Worm (Caenorhabditis elegans): ENCODE measurements around the gene math-15.

math-15 gene

ce11 chrII:1889071-1889470 is 22.9 kb downstream of the math-15 start, which contains the start of gene math-8:
math-8 (minus strand) TSS chrII:1889171.
- TF ChIP-seq nhr-41 (GFP tag; IDR thresholded peaks at IDR 0.05) (no peak), snpc-4 (tag; optimal IDR thresholded peaks at IDR 0.05) (no peak), unc-39 (tag; optimal IDR thresholded peaks at IDR 0.05) (no peak), fos-1 (tag; optimal IDR thresholded peaks at IDR 0.05) (no peak), F49E8.2 (tag; optimal IDR thresholded peaks at IDR 0.05; ENCODE audit: borderline replicate concordance) (no peak), nhr-10 (tag; optimal IDR thresholded peaks at IDR 0.05) (no peak), nhr-77 (tag; optimal IDR thresholded peaks at IDR 0.05) (no peak), ZK546.5 (tag; optimal IDR thresholded peaks at IDR 0.05) (no peak), lin-38 (GFP tag; IDR thresholded peaks at IDR 0.05) (no peak)

ce11 chrII:1890682-1891081 is 24.5 kb downstream of the math-15 start, which contains the start of gene math-9:
math-9 (minus strand) TSS chrII:1890782.
- TF ChIP-seq spr-1 (tag; optimal IDR thresholded peaks at IDR 0.05) (no peak), T20F7.1 (GFP tag; optimal IDR thresholded peaks at IDR 0.05) (no peak), ceh-62 (tag; optimal IDR thresholded peaks at IDR 0.05) (no peak), snpc-1.2 (GFP tag; IDR thresholded peaks at IDR 0.05) (no peak), attf-4 (tag; optimal IDR thresholded peaks at IDR 0.05) (no peak), ceh-20 (GFP tag; IDR thresholded peaks at IDR 0.05) (no peak), ZK337.2 (GFP tag; IDR thresholded peaks at IDR 0.05) (no peak), Y5F2A.4 (GFP tag; optimal IDR thresholded peaks at IDR 0.05) (no peak), R02D3.7 (tag; optimal IDR thresholded peaks at IDR 0.05) (no peak), lin-15B (tag; optimal IDR thresholded peaks at IDR 0.05) (no peak)

- no peak for TF ChIP-seq F10B5.3 (tag; optimal IDR thresholded peaks at IDR 0.05)
- no peak for TF ChIP-seq duxl-1 (tag; optimal IDR thresholded peaks at IDR 0.05; ENCODE audit: poor library complexity)
- no peak for TF ChIP-seq snpc-4 (tag; optimal IDR thresholded peaks at IDR 0.05)
- no peak for TF ChIP-seq Y48G9A.11 (GFP tag; IDR thresholded peaks at IDR 0.05)
- TF ChIP-seq mdl-1 (tag; optimal IDR thresholded peaks at IDR 0.05): no peak
Observed at ce11 chrII:1893912-1894311, 27.7 kb downstream of the math-15 start, which contains the start of gene C16C4.1. C16C4.1 (plus strand) TSS chrII:1894212.

ce11 chrII:1895278-1895677 is 29.1 kb downstream of the math-15 start, which contains the start of gene C46F9.5:
C46F9.5 (plus strand) TSS chrII:1895578.
- no peak for TF ChIP-seq zip-2 (tag; optimal IDR thresholded peaks at IDR 0.05)
- no peak for TF ChIP-seq lsy-2 (tag; optimal IDR thresholded peaks at IDR 0.05)
- no peak for TF ChIP-seq nhr-48 (tag; optimal IDR thresholded peaks at IDR 0.05)
- no peak for TF ChIP-seq T20F7.1 (GFP tag; optimal IDR thresholded peaks at IDR 0.05)
- TF ChIP-seq snpc-1.2 (GFP tag; IDR thresholded peaks at IDR 0.05): no peak
- TF ChIP-seq ceh-32 (tag; optimal IDR thresholded peaks at IDR 0.05; ENCODE audit: poor library complexity): no peak
- TF ChIP-seq mes-2 (tag; optimal IDR thresholded peaks at IDR 0.05; ENCODE audit: poor library complexity, severe bottlenecking): no peak

- TF ChIP-seq sdz-12 (GFP tag; optimal IDR thresholded peaks at IDR 0.05): no peak
- TF ChIP-seq zfp-3 (GFP tag; conservative IDR thresholded peaks at IDR 0.05): no peak
- TF ChIP-seq aha-1 (tag): no peak
- TF ChIP-seq mxl-2 (GFP tag; conservative IDR thresholded peaks at IDR 0.05): no peak
- no peak for TF ChIP-seq F10B5.3 (tag; optimal IDR thresholded peaks at IDR 0.05)
Observed at ce11 chrII:1895762-1896161, 29.6 kb downstream of the math-15 start, which contains the start of gene math-25. math-25 (plus strand) TSS chrII:1896062.

ce11 chrII:1897936-1898335 is 31.8 kb downstream of the math-15 start, which contains the start of gene C46F9.6:
C46F9.6 (plus strand) TSS chrII:1898236.
- TF ChIP-seq snpc-1.2 (GFP tag; IDR thresholded peaks at IDR 0.05) (no peak), nhr-6 (tag; optimal IDR thresholded peaks at IDR 0.05) (no peak), spr-1 (tag; optimal IDR thresholded peaks at IDR 0.05) (no peak), dmd-6 (GFP tag; IDR thresholded peaks at IDR 0.05) (no peak), fkh-10 (GFP tag; optimal IDR thresholded peaks at IDR 0.05) (no peak), pqm-1 (tag; optimal IDR thresholded peaks at IDR 0.05) (peak; percentile 8), daf-16 (GFP tag; optimal IDR thresholded peaks at IDR 0.05) (no peak), daf-16 (tag; optimal IDR thresholded peaks at IDR 0.05) (peak; percentile 60), unc-62 (GFP tag; optimal IDR thresholded peaks at IDR 0.05 in 1 of 2) (peak in 1 of 2 experiments; percentile 30), unc-62 (tag; optimal IDR thresholded peaks at IDR 0.05) (no peak)
